Fruit fly (Drosophila melanogaster): ENCODE results near the gene TfIIEbeta.
A peak's percentile ranks its signal among the peaks of the same experiment; 100 is the strongest.

The TfIIEbeta gene

DNA sequence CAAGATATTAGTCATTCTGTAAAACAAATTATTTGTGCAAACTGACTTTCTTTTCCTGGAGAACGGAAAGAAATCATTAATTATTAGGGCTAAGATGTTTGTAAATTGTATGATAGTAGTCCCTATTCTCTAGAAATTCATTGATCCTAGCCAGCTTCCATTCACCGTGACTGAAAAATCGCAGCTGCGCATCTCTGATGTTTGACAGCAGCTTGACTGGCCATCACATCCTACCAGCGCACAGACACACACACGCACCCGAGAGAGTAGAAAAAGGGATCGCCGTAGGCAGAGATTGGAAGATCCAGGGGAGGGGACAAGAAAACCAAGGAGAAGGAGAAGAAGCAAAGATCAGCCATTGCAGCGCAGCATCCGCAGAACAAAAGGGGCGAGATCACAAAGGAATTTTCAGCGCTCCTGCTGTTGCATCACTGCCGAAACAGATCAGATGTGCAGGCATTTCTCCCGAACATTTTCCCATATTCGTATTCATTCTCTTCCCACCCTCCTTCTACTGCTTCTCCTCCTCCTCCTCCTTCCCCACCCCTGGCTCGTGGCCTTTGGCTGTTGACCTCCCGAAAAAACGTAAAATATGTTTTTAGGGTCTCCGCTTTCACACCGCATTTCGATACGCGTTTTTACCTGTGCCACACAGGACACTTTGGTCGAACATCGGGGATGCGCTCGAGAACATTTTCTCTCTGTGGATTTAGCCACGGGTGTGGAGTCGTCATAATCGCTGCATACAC lies 33.8 kb upstream of the TfIIEbeta start:
- TF ChIP-seq CG1233 (GFP tag; optimal IDR thresholded peaks at IDR 0.05) (peak; percentile 4), CG11695 (GFP tag; IDR thresholded peaks at IDR 0.05) (peak; percentile 49; the same call in 1 of the 3 replicates), Trl (optimal IDR thresholded peaks at IDR 0.05) (peak in 1 of 2 experiments; percentile 0), Trl (GFP tag; optimal IDR thresholded peaks at IDR 0.05) (no peak), Mrtf (GFP tag; IDR thresholded peaks at IDR 0.05) (no peak), row (GFP tag; IDR thresholded peaks at IDR 0.05) (peak; percentile 14; the same call in 1 of the 3 replicates), Kr (GFP tag; optimal IDR thresholded peaks at IDR 0.05) (peak; percentile 41), mam (GFP tag; optimal IDR thresholded peaks at IDR 0.05) (no peak), CG17802 (tag; optimal IDR thresholded peaks at IDR 0.05) (peak; percentile 6), Lpt (GFP tag; optimal IDR thresholded peaks at IDR 0.05) (peak; percentile 81), Med (GFP tag) (peak; percentile 86), psq (GFP tag; optimal IDR thresholded peaks at IDR 0.05) (peak; percentile 74), cato (GFP tag; optimal IDR thresholded peaks at IDR 0.05; ENCODE audit: borderline replicate concordance) (no peak), CG4360 (GFP tag; IDR thresholded peaks at IDR 0.05) (peak; percentile 60), NFAT (GFP tag; IDR thresholded peaks at IDR 0.05) (no peak), Ets65A (GFP tag) (no peak), ftz-f1 (GFP tag; optimal IDR thresholded peaks at IDR 0.05) (peak; percentile 6), Pdp1 (GFP tag; optimal IDR thresholded peaks at IDR 0.05) (peak in 1 of 2 experiments; percentile 29), Hr78 (GFP tag; optimal IDR thresholded peaks at IDR 0.05) (peak in 1 of 2 experiments; percentile 65), pros (GFP tag; optimal IDR thresholded peaks at IDR 0.05) (peak; percentile 95), hb (GFP tag; IDR thresholded peaks at IDR 0.05; ENCODE audit: partially characterized antibody) (no peak), z (GFP tag; IDR thresholded peaks at IDR 0.05) (no peak), insv (GFP tag; optimal IDR thresholded peaks at IDR 0.05) (peak in 1 of 2 experiments; percentile 15), CG3995 (GFP tag; optimal IDR thresholded peaks at IDR 0.05) (peak; percentile 92), sens (GFP tag) (peak; percentile 47), CG2199 (GFP tag; IDR thresholded peaks at IDR 0.05) (0 out of 3 replicates have a peak, but pooled peaks have one; percentile 27), her (GFP tag; optimal IDR thresholded peaks at IDR 0.05) (no peak), zf30C (GFP tag; optimal IDR thresholded peaks at IDR 0.05) (peak; percentile 89), rib (GFP tag; IDR thresholded peaks at IDR 0.05) (0 out of 2 replicates have a peak, but pooled peaks have one; percentile 12), CG15479 (GFP tag; optimal IDR thresholded peaks at IDR 0.05) (peak; percentile 95), CG9215 (GFP tag; IDR thresholded peaks at IDR 0.05) (no peak), Sry-β (GFP tag; optimal IDR thresholded peaks at IDR 0.05) (peak; percentile 82), D (optimal IDR thresholded peaks at IDR 0.05) (peak; percentile 98), D (GFP tag; optimal IDR thresholded peaks at IDR 0.05) (no peak), CG10565 (GFP tag; optimal IDR thresholded peaks at IDR 0.05) (no peak), Optix (GFP tag; IDR thresholded peaks at IDR 0.05) (no peak), kni (GFP tag; optimal IDR thresholded peaks at IDR 0.05) (peak; percentile 86), zfh1 (GFP tag; IDR thresholded peaks at IDR 0.05) (0 out of 3 replicates have a peak, but pooled peaks have one; percentile 13), CG7745 (tag; optimal IDR thresholded peaks at IDR 0.05) (no peak), crol (GFP tag; IDR thresholded peaks at IDR 0.05) (peak; percentile 77), nerfin-1 (tag; optimal IDR thresholded peaks at IDR 0.05) (peak; percentile 88), jing (GFP tag; optimal IDR thresholded peaks at IDR 0.05) (no peak), twi (tag; optimal IDR thresholded peaks at IDR 0.05) (peak; percentile 23), CG10654 (GFP tag; optimal IDR thresholded peaks at IDR 0.05) (no peak)
